Fruit fly (Drosophila melanogaster): Measurements from ENCODE around the gene comm3.

Gene comm3

DNA sequence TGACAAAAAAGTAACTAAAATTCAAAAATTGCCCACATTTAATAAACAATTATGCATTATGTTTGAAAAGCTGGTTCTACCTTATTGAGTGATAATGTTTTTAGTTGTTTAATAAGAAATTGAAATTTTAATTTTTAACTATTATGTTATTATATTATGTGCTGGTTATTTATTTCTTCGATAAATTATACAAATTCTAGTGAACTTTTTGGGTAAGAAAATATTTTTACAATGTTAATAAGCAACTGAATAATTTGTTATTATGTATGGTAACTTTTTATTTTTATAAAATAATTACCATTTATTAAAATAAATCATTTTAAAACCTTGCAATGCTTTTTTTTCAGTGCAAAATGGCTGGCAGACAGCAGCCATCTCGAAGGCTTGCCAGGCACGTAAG is 31.1 kb downstream of the comm3 start (continued):
- no peak for TF ChIP-seq Med (GFP tag)
- TF ChIP-seq D (optimal IDR thresholded peaks at IDR 0.05), result no peak
- TF ChIP-seq D (GFP tag; optimal IDR thresholded peaks at IDR 0.05), result no peak
- no peak for TF ChIP-seq CG17912 (GFP tag; optimal IDR thresholded peaks at IDR 0.05)
- TF ChIP-seq CoRest (tag; optimal IDR thresholded peaks at IDR 0.05), result peak; percentile 46
- no peak for TF ChIP-seq sisA (GFP tag; IDR thresholded peaks at IDR 0.05)
- TF ChIP-seq CG6765 (GFP tag; optimal IDR thresholded peaks at IDR 0.05), result no peak
- no peak for TF ChIP-seq Atf-2 (GFP tag; optimal IDR thresholded peaks at IDR 0.05)
- no peak for TF ChIP-seq CG32772 (GFP tag; IDR thresholded peaks at IDR 0.05)
- TF ChIP-seq jigr1 (GFP tag; IDR thresholded peaks at IDR 0.05), result no peak
- peak; percentile 59; the same call in 1 of the 3 replicates for TF ChIP-seq CG17361 (GFP tag; IDR thresholded peaks at IDR 0.05)
- no peak for TF ChIP-seq repo (GFP tag; optimal IDR thresholded peaks at IDR 0.05)
- no peak for TF ChIP-seq CG9215 (GFP tag; IDR thresholded peaks at IDR 0.05)
- no peak for TF ChIP-seq Fer3 (tag; optimal IDR thresholded peaks at IDR 0.05)
- TF ChIP-seq salm (tag; optimal IDR thresholded peaks at IDR 0.05), result no peak
- TF ChIP-seq CG12659 (GFP tag; optimal IDR thresholded peaks at IDR 0.05), result peak; percentile 17
- TF ChIP-seq toy (GFP tag; IDR thresholded peaks at IDR 0.05), result no peak
- no peak for TF ChIP-seq h (optimal IDR thresholded peaks at IDR 0.05)
- no peak for TF ChIP-seq CG4404 (GFP tag; IDR thresholded peaks at IDR 0.05)
- no peak for TF ChIP-seq ERR (GFP tag; optimal IDR thresholded peaks at IDR 0.05)
- TF ChIP-seq MBD-R2 (GFP tag; IDR thresholded peaks at IDR 0.05), result no peak
- TF ChIP-seq Doc2 (GFP tag; IDR thresholded peaks at IDR 0.05), result no peak

DNA sequence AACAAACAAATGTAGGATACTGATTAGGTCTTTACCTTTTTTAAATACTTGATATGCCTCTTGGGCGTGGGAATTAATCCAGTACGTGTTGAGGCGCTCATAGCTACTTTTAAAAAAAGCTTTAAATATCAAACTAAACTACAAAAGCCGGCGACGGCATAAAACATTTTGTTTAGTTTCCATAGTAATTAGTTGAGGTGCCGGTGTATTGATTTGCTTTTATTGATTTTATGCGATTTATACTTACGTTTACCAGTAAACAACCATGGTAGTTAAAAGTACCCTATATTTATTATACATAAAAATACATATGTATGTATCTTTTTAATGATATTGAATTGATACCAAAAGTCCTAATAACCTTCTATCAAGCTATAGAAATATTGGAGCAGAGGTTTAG is 34.8 kb downstream of the comm3 start, which contains the start of gene CG13449:
Gene CG13449, minus strand, starts transcription at position 101 of the 400 bp plus-strand sequence.
- TF ChIP-seq Nf-YC (tag; optimal IDR thresholded peaks at IDR 0.05) (no peak), Hr51 (GFP tag; optimal IDR thresholded peaks at IDR 0.05) (no peak), CG10543 (GFP tag; optimal IDR thresholded peaks at IDR 0.05) (no peak), yki (optimal IDR thresholded peaks at IDR 0.05) (no peak), CG13287 (GFP tag; IDR thresholded peaks at IDR 0.05; ENCODE audit: partially characterized antibody) (no peak), CG4730 (GFP tag; IDR thresholded peaks at IDR 0.05) (no peak), nerfin-1 (tag; optimal IDR thresholded peaks at IDR 0.05) (no peak), CG4404 (GFP tag; IDR thresholded peaks at IDR 0.05) (no peak), CG14710 (tag; optimal IDR thresholded peaks at IDR 0.05) (no peak), sima (GFP tag; optimal IDR thresholded peaks at IDR 0.05) (no peak), insv (GFP tag; optimal IDR thresholded peaks at IDR 0.05) (no peak), Hmr (GFP tag; optimal IDR thresholded peaks at IDR 0.05) (no peak)

DNA sequence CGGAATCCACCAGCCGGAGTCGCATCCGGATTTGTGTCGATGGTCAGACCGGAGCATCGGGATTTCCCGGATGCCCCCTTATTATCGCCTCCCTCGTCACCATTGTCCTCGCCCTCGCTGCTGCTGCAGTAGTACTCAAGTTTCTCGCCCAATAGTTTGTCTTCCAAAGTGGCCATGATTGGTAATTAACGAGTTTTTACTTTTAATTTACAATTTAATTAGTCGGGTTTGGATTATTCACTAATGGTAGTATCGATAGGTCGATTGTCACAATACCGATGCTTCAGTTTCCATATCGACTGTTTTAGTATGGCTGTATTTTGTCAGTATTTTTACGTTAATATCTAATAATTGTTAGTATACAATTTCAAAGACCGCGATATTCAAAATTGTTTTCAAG is 37.5 kb downstream of the comm3 start, which contains the start of gene CG7650:
Gene CG7650, minus strand, starts transcription at position 278 of the 400 bp plus-strand sequence.
- TF ChIP-seq Usf (GFP tag; optimal IDR thresholded peaks at IDR 0.05) (no peak), ssp (GFP tag; IDR thresholded peaks at IDR 0.05) (no peak), Dip3 (GFP tag; optimal IDR thresholded peaks at IDR 0.05) (no peak), NK7.1 (GFP tag; optimal IDR thresholded peaks at IDR 0.05) (no peak), Atf6 (GFP tag; IDR thresholded peaks at IDR 0.05) (no peak), CG3847 (GFP tag; IDR thresholded peaks at IDR 0.05) (no peak), Elba2 (GFP tag; optimal IDR thresholded peaks at IDR 0.05) (no peak), CG9215 (GFP tag; IDR thresholded peaks at IDR 0.05) (no peak), CG4820 (GFP tag; optimal IDR thresholded peaks at IDR 0.05) (no peak), jing (GFP tag; optimal IDR thresholded peaks at IDR 0.05) (no peak), H15 (GFP tag; IDR thresholded peaks at IDR 0.05) (no peak), sna (GFP tag; IDR thresholded peaks at IDR 0.05; ENCODE audit: partially characterized antibody) (peak; percentile 81), CG10274 (GFP tag; optimal IDR thresholded peaks at IDR 0.05) (no peak), CG1529 (GFP tag; optimal IDR thresholded peaks at IDR 0.05) (no peak), CG2120 (GFP tag; optimal IDR thresholded peaks at IDR 0.05) (no peak), CG34422 (GFP tag; IDR thresholded peaks at IDR 0.05) (no peak), slou (GFP tag; optimal IDR thresholded peaks at IDR 0.05) (no peak), CG8290 (GFP tag; optimal IDR thresholded peaks at IDR 0.05) (no peak), CG8290 (tag; optimal IDR thresholded peaks at IDR 0.05) (no peak), HmgZ (tag; optimal IDR thresholded peaks at IDR 0.05) (peak; percentile 37), CG5953 (GFP tag; IDR thresholded peaks at IDR 0.05) (no peak)
